Worm (Caenorhabditis elegans): Measurements from ENCODE around the gene nhr-271.

The nhr-271 gene

DNA sequence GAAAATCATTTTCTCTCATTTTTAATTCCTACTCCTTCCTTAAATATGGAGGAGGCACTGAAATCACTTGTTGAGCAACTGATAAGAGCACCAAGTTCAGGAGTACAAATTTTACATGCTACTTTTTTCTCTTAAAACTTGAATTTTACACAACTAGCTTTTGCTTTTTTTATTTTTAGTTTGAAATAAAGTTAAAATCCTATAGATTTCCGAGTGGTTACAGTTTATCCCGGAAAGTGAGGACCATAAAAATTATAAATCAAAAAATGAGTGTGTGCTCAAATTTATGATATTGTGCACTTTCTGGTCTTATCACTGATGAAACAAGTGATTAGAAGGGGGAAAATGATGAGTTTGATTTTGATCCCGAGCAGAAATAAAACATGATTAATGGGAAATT, 47.6 kb upstream of the nhr-271 start, which contains the start of gene oac-53:
oac-53 (minus strand) TSS at position 9 of the 400 bp plus-strand sequence.
- TF ChIP-seq hlh-12 (tag; optimal IDR thresholded peaks at IDR 0.05) (no peak), nhr-80 (tag; optimal IDR thresholded peaks at IDR 0.05) (peak; percentile 59)

DNA sequence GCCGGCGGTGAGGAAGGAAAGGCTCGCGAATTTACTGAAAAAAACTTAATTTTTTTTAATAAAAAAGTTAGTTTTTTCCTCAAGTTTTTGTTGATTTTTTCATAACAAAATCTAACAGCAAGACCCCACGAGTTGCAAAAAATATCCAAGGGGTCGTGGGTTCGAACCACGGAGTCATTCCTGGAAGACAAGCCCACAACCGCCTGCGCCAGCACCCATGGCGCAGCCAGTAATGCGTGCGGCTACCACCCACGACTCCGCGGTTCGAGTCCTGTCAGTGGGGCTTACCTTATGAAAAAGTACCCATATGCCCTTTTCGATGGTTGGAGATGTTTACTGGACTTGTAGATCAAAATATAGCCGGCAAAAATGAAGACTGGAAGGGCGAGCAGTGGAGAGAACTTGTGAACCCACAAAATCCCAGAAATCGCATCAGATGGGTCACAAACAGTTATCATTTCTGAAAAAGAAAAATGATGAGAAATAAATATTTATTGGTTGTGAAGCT, 42.5 kb upstream of the nhr-271 start, which contains the start of gene Y70C5A.2:
Y70C5A.2 (minus strand) TSS at position 458 of the 508 bp plus-strand sequence.
- no peak for TF ChIP-seq ceh-27 (GFP tag; optimal IDR thresholded peaks at IDR 0.05)
- TF ChIP-seq madf-10 (tag; optimal IDR thresholded peaks at IDR 0.05), result no peak
- TF ChIP-seq pbrm-1 (GFP tag; IDR thresholded peaks at IDR 0.05), result peak; percentile 80
- peak; percentile 52 for TF ChIP-seq zfh-2 (GFP tag; conservative IDR thresholded peaks at IDR 0.05)
- TF ChIP-seq rpc-1 (optimal IDR thresholded peaks at IDR 0.05), result no peak
- peak; percentile 21 for TF ChIP-seq rpc-1 (tag; optimal IDR thresholded peaks at IDR 0.05)
- no peak for TF ChIP-seq ceh-100 (GFP tag; IDR thresholded peaks at IDR 0.05)
- peak; percentile 10; the same call in 1 of the 2 replicates for TF ChIP-seq dox-1 (GFP tag; IDR thresholded peaks at IDR 0.05)
- TF ChIP-seq D2030.7 (GFP tag; IDR thresholded peaks at IDR 0.05), result peak; percentile 35; the same call in 1 of the 2 replicates
- TF ChIP-seq attf-6 (GFP tag; IDR thresholded peaks at IDR 0.05), result 0 out of 2 replicates have a peak, but pooled peaks have one; percentile 51

DNA sequence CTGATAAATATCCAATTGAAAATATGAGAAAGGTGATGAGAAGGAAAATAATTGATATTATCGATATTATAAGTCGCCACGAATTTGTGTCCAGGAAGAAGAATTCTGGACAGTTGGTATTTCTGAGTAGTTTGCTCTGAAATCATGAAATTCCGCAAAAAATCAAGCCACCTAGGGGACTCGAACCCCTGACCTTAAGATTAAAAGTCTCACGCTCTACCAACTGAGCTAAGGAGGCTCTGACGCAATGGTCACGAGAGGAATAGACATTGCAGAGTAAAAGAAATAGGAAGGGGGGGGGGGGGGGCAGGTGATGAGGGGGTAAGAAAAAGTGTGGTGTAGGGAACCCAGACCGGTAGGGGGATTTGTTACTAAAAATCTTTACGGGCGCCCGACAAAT, 41.6 kb upstream of the nhr-271 start:
- TF ChIP-seq ceh-100 (GFP tag; IDR thresholded peaks at IDR 0.05) (no peak), him-1 (tag; optimal IDR thresholded peaks at IDR 0.05) (peak; percentile 83), snpc-1.1 (tag; optimal IDR thresholded peaks at IDR 0.05; ENCODE audit: insufficient read depth) (no peak), ekl-4 (GFP tag; IDR thresholded peaks at IDR 0.05) (no peak), lin-40 (tag; optimal IDR thresholded peaks at IDR 0.05) (no peak), nhr-27 (tag; optimal IDR thresholded peaks at IDR 0.05) (no peak), ZK185.1 (tag; optimal IDR thresholded peaks at IDR 0.05; ENCODE audit: poor library complexity, severe bottlenecking) (no peak), nfya-2 (GFP tag; IDR thresholded peaks at IDR 0.05) (no peak), ceh-40 (GFP tag; IDR thresholded peaks at IDR 0.05) (no peak), B0336.3 (GFP tag; IDR thresholded peaks at IDR 0.05) (no peak), mes-4 (tag; optimal IDR thresholded peaks at IDR 0.05) (no peak), nfyb-1 (GFP tag; IDR thresholded peaks at IDR 0.05) (no peak), hlh-26 (GFP tag; conservative IDR thresholded peaks at IDR 0.05) (no peak), F55B11.4 (tag; optimal IDR thresholded peaks at IDR 0.05; ENCODE audit: borderline replicate concordance, insufficient read depth) (no peak), ztf-28 (GFP tag; IDR thresholded peaks at IDR 0.05) (no peak), akir-1 (GFP tag; optimal IDR thresholded peaks at IDR 0.05) (no peak), cebp-2 (GFP tag; IDR thresholded peaks at IDR 0.05) (0 out of 2 replicates have a peak, but pooled peaks have one; percentile 28), egrh-3 (GFP tag; IDR thresholded peaks at IDR 0.05) (no peak), ceh-91 (GFP tag; IDR thresholded peaks at IDR 0.05) (no peak), Y67H2A.10 (GFP tag; conservative IDR thresholded peaks at IDR 0.05) (no peak), ceh-27 (GFP tag; optimal IDR thresholded peaks at IDR 0.05) (peak; percentile 18), C06A6.2 (GFP tag; conservative IDR thresholded peaks at IDR 0.05) (no peak), attf-6 (GFP tag; IDR thresholded peaks at IDR 0.05) (peak; percentile 79), attf-5 (GFP tag; optimal IDR thresholded peaks at IDR 0.05) (peak; percentile 29), B0261.1 (tag; optimal IDR thresholded peaks at IDR 0.05) (peak; percentile 82), snpc-1.3 (tag; optimal IDR thresholded peaks at IDR 0.05; ENCODE audit: insufficient read depth) (no peak), bed-2 (GFP tag; IDR thresholded peaks at IDR 0.05) (no peak), pbrm-1 (GFP tag; IDR thresholded peaks at IDR 0.05) (no peak), snpc-4 (GFP tag; optimal IDR thresholded peaks at IDR 0.05) (no peak), snpc-4 (tag; optimal IDR thresholded peaks at IDR 0.05) (peak in 2 of 4 experiments; percentile 1 to 58), lin-26 (GFP tag; IDR thresholded peaks at IDR 0.05) (peak; percentile 69; the same call in 1 of the 2 replicates), egl-18 (GFP tag; IDR thresholded peaks at IDR 0.05) (no peak), dox-1 (GFP tag; IDR thresholded peaks at IDR 0.05) (peak; percentile 60; the same call in 1 of the 2 replicates), Y53G8AR.9 (GFP tag; conservative IDR thresholded peaks at IDR 0.05) (no peak), Y56A3A.18 (GFP tag; IDR thresholded peaks at IDR 0.05) (no peak), F49E8.2 (tag; optimal IDR thresholded peaks at IDR 0.05; ENCODE audit: insufficient read depth) (no peak), tbp1 (GFP tag; optimal IDR thresholded peaks at IDR 0.05) (peak; percentile 93)

Data from whole organism, young adult.